Fruit fly (Drosophila melanogaster) whole organism, prepupa: ENCODE measurements around the gene CG1271.

Experiments used
- Blimp-1 ChIP-seq: fragments of 200-800 bp; sonication (Bioruptor generic); optimal IDR thresholded peaks from 3 replicates; lab custom pipeline; 2017; ENCODE audit warnings: missing biosample characterization, missing genetic modification characterization, mild to moderate bottlenecking, moderate library complexity, missing genetic modification reagents
- CG10631 ChIP-seq: fragments of 200-800 bp; sonication (Bioruptor generic); optimal IDR thresholded peaks from 2 replicates; lab custom pipeline; 2016; ENCODE audit warnings: missing biosample characterization, missing genetic modification characterization
- CG10669 ChIP-seq: fragments of 200-800 bp; sonication (Bioruptor generic); optimal IDR thresholded peaks from 3 replicates; lab custom pipeline; 2018; ENCODE audit warnings: missing biosample characterization, mild to moderate bottlenecking, missing genetic modification characterization, moderate library complexity
- CG11762 ChIP-seq: fragments of 200-800 bp; sonication (Bioruptor generic); optimal IDR thresholded peaks from 3 replicates; lab custom pipeline; 2016; ENCODE audit warnings: missing biosample characterization, missing genetic modification characterization; ENCODE audit not compliant: insufficient read depth
- CG11902 ChIP-seq: fragments of 200-800 bp; sonication (Bioruptor generic); optimal IDR thresholded peaks from 3 replicates; lab custom pipeline; 2016; ENCODE audit warnings: missing biosample characterization, missing genetic modification characterization
- CG16779 ChIP-seq: fragments of 200-800 bp; sonication (Bioruptor generic); optimal IDR thresholded peaks from 3 replicates; lab custom pipeline; 2017; ENCODE audit warnings: missing biosample characterization, mild to moderate bottlenecking, missing genetic modification characterization
- CG32006 ChIP-seq: fragments of 200-800 bp; sonication (Bioruptor generic); optimal IDR thresholded peaks from 3 replicates; lab custom pipeline; 2017; ENCODE audit warnings: missing biosample characterization, mild to moderate bottlenecking, missing genetic modification characterization
- CG34406 ChIP-seq: fragments of 200-800 bp; sonication (Bioruptor generic); optimal IDR thresholded peaks from 3 replicates; lab custom pipeline; 2016; ENCODE audit warnings: missing biosample characterization, missing genetic modification characterization
- CG3919 ChIP-seq: fragments of 200-800 bp; sonication (Bioruptor generic); optimal IDR thresholded peaks from 3 replicates; lab custom pipeline; 2016; ENCODE audit warnings: missing biosample characterization, missing genetic modification characterization
- CG4318 ChIP-seq: fragments of 200-800 bp; sonication (Bioruptor generic); optimal IDR thresholded peaks from 3 replicates; lab custom pipeline; 2017; ENCODE audit warnings: missing biosample characterization, mild to moderate bottlenecking, missing genetic modification characterization
- CG6163 ChIP-seq: fragments of 200-800 bp; sonication (Bioruptor generic); IDR thresholded peaks from 3 replicates; pipeline ENCODE4 v1.3.6; 2022; ENCODE audit warnings: missing biosample characterization, missing genetic modification characterization
- CG6808 ChIP-seq: fragments of 200-800 bp; sonication (Bioruptor generic); optimal IDR thresholded peaks from 3 replicates; lab custom pipeline; 2017; ENCODE audit warnings: missing biosample characterization, missing genetic modification characterization, mild to moderate bottlenecking, moderate library complexity, missing genetic modification reagents
- CG6854 ChIP-seq: fragments of 200-800 bp; sonication (Bioruptor generic); optimal IDR thresholded peaks from 2 replicates; lab custom pipeline; 2017; ENCODE audit warnings: missing biosample characterization, mild to moderate bottlenecking, missing genetic modification characterization
- CG9139 ChIP-seq: fragments of 200-800 bp; sonication (Bioruptor generic); optimal IDR thresholded peaks from 3 replicates; lab custom pipeline; 2017; ENCODE audit warnings: missing biosample characterization, mild to moderate bottlenecking, missing genetic modification characterization
- Eip75B ChIP-seq: fragments of 200-800 bp; sonication (Bioruptor generic); optimal IDR thresholded peaks from 3 replicates; lab custom pipeline; 2016; ENCODE audit warnings: missing biosample characterization, missing genetic modification characterization
- Eip78C ChIP-seq: fragments of 200-800 bp; sonication (Bioruptor generic); peaks from one replicate; lab custom pipeline; 2016; ENCODE audit warnings: missing biosample characterization, missing genetic modification characterization
- Eip93F ChIP-seq: fragments of 200-800 bp; sonication (Bioruptor generic); optimal IDR thresholded peaks from 2 replicates; lab custom pipeline; 2016; ENCODE audit warnings: missing biosample characterization, mild to moderate bottlenecking, missing genetic modification characterization
- Hr38 ChIP-seq: sonication (Bioruptor generic); optimal IDR thresholded peaks from 2 replicates; lab custom pipeline; 2016; ENCODE audit warnings: missing biosample characterization, missing genetic modification characterization
- Met ChIP-seq: fragments of 200-800 bp; sonication (Bioruptor generic); optimal IDR thresholded peaks from 3 replicates; lab custom pipeline; 2016; ENCODE audit warnings: missing biosample characterization, missing genetic modification characterization
- Sox14 ChIP-seq: fragments of 200-800 bp; sonication (Bioruptor generic); optimal IDR thresholded peaks from 3 replicates; lab custom pipeline; 2016; ENCODE audit warnings: missing biosample characterization, missing genetic modification characterization
- acj6 ChIP-seq: fragments of 200-800 bp; sonication (Bioruptor generic); optimal IDR thresholded peaks from 3 replicates; lab custom pipeline; 2016; ENCODE audit warnings: missing biosample characterization, missing genetic modification characterization
- cyc ChIP-seq: fragments of 200-800 bp; sonication (Bioruptor generic); optimal IDR thresholded peaks from 3 replicates; lab custom pipeline; 2016; ENCODE audit warnings: missing biosample characterization, missing genetic modification characterization
- eg ChIP-seq: fragments of 200-800 bp; sonication (Bioruptor generic); IDR thresholded peaks from 3 replicates; pipeline ENCODE4 v1.3.6; 2022; ENCODE audit warnings: missing biosample characterization, missing genetic modification characterization
- esn ChIP-seq: fragments of 200-800 bp; sonication (Bioruptor generic); optimal IDR thresholded peaks from 2 replicates; lab custom pipeline; 2016; ENCODE audit warnings: missing biosample characterization, mild to moderate bottlenecking, missing genetic modification characterization, moderate library complexity
- fd59A ChIP-seq: fragments of 200-800 bp; sonication (Bioruptor generic); optimal IDR thresholded peaks from 2 replicates; lab custom pipeline; 2017; ENCODE audit warnings: missing biosample characterization, mild to moderate bottlenecking, missing genetic modification characterization, missing genetic modification reagents
- fd85E ChIP-seq: fragments of 200-800 bp; sonication (Bioruptor generic); optimal IDR thresholded peaks from 3 replicates; lab custom pipeline; 2016; ENCODE audit warnings: missing biosample characterization, missing genetic modification characterization
- salr ChIP-seq, 2 experiments: fragments of 200-800 bp; sonication (Bioruptor generic); optimal IDR thresholded peaks; 3 replicates each; lab custom pipeline; 2016 to 2018; ENCODE audit warnings: missing biosample characterization in 2 of 2, missing genetic modification characterization in 2 of 2, mild to moderate bottlenecking in 1 of 2
- spab ChIP-seq: fragments of 200-800 bp; sonication (Bioruptor generic); optimal IDR thresholded peaks from 2 replicates; lab custom pipeline; 2017; ENCODE audit warnings: missing biosample characterization, mild to moderate bottlenecking, missing genetic modification characterization, missing genetic modification reagents
- ss ChIP-seq, 2 experiments: fragments of 200-800 bp; sonication (Bioruptor generic); optimal IDR thresholded peaks; 2 replicates in 1 of 2; 3 replicates in 1 of 2; lab custom pipeline; 2017 to 2018; ENCODE audit warnings: mild to moderate bottlenecking in 2 of 2, missing biosample characterization in 2 of 2, missing genetic modification characterization in 2 of 2, moderate library complexity in 1 of 2
- svp ChIP-seq: fragments of 200-800 bp; sonication (Bioruptor generic); peaks from one replicate; lab custom pipeline; 2016; ENCODE audit warnings: missing biosample characterization, missing genetic modification characterization
- topi ChIP-seq: fragments of 200-800 bp; sonication (Bioruptor generic); optimal IDR thresholded peaks from 3 replicates; lab custom pipeline; 2016; ENCODE audit warnings: missing biosample characterization, missing genetic modification characterization

CG1271 gene

dm6 chr3L:3096726-3097597 lies 44.6 kb downstream of the CG1271 start:
- no peak for TF ChIP-seq CG34406 (GFP tag; lab: Kevin White, UChicago)
- TF ChIP-seq Sox14 (GFP tag; lab: Kevin White, UChicago) = no peak
- TF ChIP-seq Met = no peak
- peak; percentile 65 for TF ChIP-seq svp (GFP tag; lab: Kevin White, UChicago)
- no peak for TF ChIP-seq eg (GFP tag; lab: Robert Waterston, UW)
- no peak for TF ChIP-seq ss (GFP tag; optimal IDR thresholded peaks at IDR 0.05; lab: Kevin White, UChicago)
- no peak for TF ChIP-seq Eip93F
- TF ChIP-seq CG10669 = no peak
- TF ChIP-seq CG3919 (GFP tag; lab: Kevin White, UChicago) = no peak
- TF ChIP-seq CG32006 (GFP tag; lab: Kevin White, UChicago) = no peak
- no peak for TF ChIP-seq salr (GFP tag; optimal IDR thresholded peaks at IDR 0.05; lab: Kevin White, UChicago)
- TF ChIP-seq Eip78C = peak; percentile 49
- TF ChIP-seq CG10631 (GFP tag; lab: Kevin White, UChicago) = no peak
- no peak for TF ChIP-seq spab (GFP tag; lab: Kevin White, UChicago)
- TF ChIP-seq CG16779 = no peak
- no peak for TF ChIP-seq acj6 (GFP tag; lab: Kevin White, UChicago)
- TF ChIP-seq cyc (GFP tag; lab: Kevin White, UChicago) = no peak
- no peak for TF ChIP-seq topi (GFP tag; lab: Kevin White, UChicago)

- TF ChIP-seq esn (GFP tag; lab: Kevin White, UChicago) (no peak), fd59A (GFP tag; lab: Kevin White, UChicago) (no peak), CG6163 (GFP tag; lab: Robert Waterston, UW) (no peak), CG4318 (GFP tag; lab: Kevin White, UChicago) (no peak)
These were observed 45.2 kb downstream of the CG1271 start for dm6 chr3L:3097598-3097880.

dm6 chr3L:3098778-3099429 lies 46.6 kb downstream of the CG1271 start:
- TF ChIP-seq eg (GFP tag; lab: Robert Waterston, UW) = 0 out of 3 replicates have a peak, but pooled peaks have one; percentile 21
- TF ChIP-seq CG6854 (GFP tag; lab: Kevin White, UChicago) = peak; percentile 73
- peak; percentile 6 for TF ChIP-seq topi (GFP tag; lab: Kevin White, UChicago)
- no peak for TF ChIP-seq Eip75B (GFP tag; lab: Kevin White, UChicago)
- TF ChIP-seq CG9139 = no peak
- peak; percentile 99 for TF ChIP-seq Blimp-1 (GFP tag; lab: Kevin White, UChicago)
- no peak for TF ChIP-seq svp (GFP tag; lab: Kevin White, UChicago)
- TF ChIP-seq fd85E (GFP tag; lab: Kevin White, UChicago) = no peak
- no peak for TF ChIP-seq cyc (GFP tag; lab: Kevin White, UChicago)
- TF ChIP-seq CG11762 (GFP tag; lab: Kevin White, UChicago) = no peak
- TF ChIP-seq Hr38 = no peak
- TF ChIP-seq CG16779 = no peak

dm6 chr3L:3101157-3101556 lies 48.8 kb downstream of the CG1271 start:
- TF ChIP-seq Met = no peak
- TF ChIP-seq CG6808 (GFP tag; lab: Kevin White, UChicago) = peak; percentile 35
- TF ChIP-seq svp (GFP tag; lab: Kevin White, UChicago) = no peak
- peak; percentile 31 for TF ChIP-seq CG10669
- TF ChIP-seq CG10631 (GFP tag; lab: Kevin White, UChicago) = no peak
- no peak for TF ChIP-seq Eip78C
- no peak for TF ChIP-seq CG11902 (GFP tag; lab: Kevin White, UChicago)
